Fruit fly (Drosophila melanogaster): Measurements from ENCODE around the gene Gos28.

dm6 chr3R:18663525-18663924 is at the start of gene Gos28, which contains the start of gene Cpsf73:
- TF ChIP-seq CG9705 (GFP tag; optimal IDR thresholded peaks at IDR 0.05) (no peak), Hr83 (GFP tag; optimal IDR thresholded peaks at IDR 0.05; ENCODE audit: poor library complexity, severe bottlenecking) (no peak), Abd-B (GFP tag; optimal IDR thresholded peaks at IDR 0.05) (no peak), fru (GFP tag; optimal IDR thresholded peaks at IDR 0.05) (no peak), GATAd (GFP tag; optimal IDR thresholded peaks at IDR 0.05) (no peak), N (GFP tag; optimal IDR thresholded peaks at IDR 0.05) (no peak), Dfd (GFP tag; optimal IDR thresholded peaks at IDR 0.05) (no peak), Hr78 (GFP tag; optimal IDR thresholded peaks at IDR 0.05) (no peak), pan (optimal IDR thresholded peaks at IDR 0.05) (no peak), Vsx2 (GFP tag; optimal IDR thresholded peaks at IDR 0.05; ENCODE audit: partially characterized antibody) (no peak)
